Worm (Caenorhabditis elegans): ENCODE data around the gene srbc-43.
A peak's percentile ranks its signal among the peaks of the same experiment; 100 is the strongest.

Gene srbc-43

DNA sequence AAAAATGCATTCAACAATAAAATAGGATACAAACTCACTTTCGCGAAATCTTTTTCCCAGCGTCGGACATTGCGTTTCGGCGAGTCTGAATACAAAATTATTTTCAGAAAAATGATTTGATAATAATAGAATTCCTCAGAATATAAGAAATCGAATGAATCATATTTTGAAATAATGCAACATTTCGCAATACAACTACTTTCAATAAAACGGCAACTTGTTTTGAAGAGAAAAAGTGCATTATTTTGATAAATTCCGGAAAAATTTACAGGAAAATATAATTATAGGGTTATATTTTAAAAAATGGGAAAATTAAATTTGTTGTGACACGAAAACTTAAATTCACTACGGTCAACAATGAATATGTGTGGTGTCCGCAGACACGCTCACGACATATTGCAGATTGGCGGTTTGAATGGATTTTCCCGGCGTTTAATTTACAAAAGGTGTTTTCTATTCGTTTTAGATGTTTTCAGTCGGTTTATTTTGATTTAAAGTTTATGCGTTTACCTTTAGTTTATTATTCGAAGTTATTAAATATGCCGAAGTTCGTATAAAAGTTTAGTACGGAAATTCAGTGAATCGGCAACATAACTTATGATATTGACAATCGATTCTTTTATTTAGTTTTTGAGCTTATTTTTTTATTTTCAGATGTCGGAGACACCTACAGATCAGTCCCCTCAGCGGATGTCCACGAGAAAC lies 26.9 kb downstream of the srbc-43 start, which contains the start of the genes abcf-1 and scc-3:
TSS of gene abcf-1 (minus strand) at position 85 of the 705 bp plus-strand sequence.
TSS of gene scc-3 (plus strand) at position 655 of the 705 bp plus-strand sequence.
- TF ChIP-seq F13C5.2 (tag; optimal IDR thresholded peaks at IDR 0.05), result peak; percentile 20
- TF ChIP-seq hnd-1 (tag; optimal IDR thresholded peaks at IDR 0.05), result no peak

DNA sequence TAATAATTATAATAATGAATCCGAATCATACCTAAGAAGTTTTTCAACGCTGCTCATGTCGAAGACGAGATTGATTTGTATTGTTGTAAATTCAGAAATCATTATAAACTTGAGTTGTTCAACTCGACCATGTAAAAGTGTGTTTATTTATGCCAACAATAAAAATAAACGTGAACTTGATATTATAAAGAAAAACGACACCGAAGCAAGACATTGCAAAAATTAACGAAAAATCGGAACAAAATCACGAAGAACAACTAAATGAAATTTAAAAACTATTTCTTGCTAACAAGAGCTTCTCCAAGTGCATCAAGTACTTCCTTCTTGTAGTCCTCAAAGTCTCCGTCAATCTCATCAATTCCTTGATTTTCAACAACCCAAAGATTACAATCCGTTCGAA lies 29.4 kb downstream of the srbc-43 start, which contains the start of gene F18E2.15:
TSS of gene F18E2.15 (minus strand) at position 101 of the 400 bp plus-strand sequence.
- TF ChIP-seq sea-1 (GFP tag; conservative IDR thresholded peaks at IDR 0.05), result no peak
- TF ChIP-seq ceh-13 (GFP tag; optimal IDR thresholded peaks at IDR 0.05), result no peak
- no peak for TF ChIP-seq ets-7 (tag; optimal IDR thresholded peaks at IDR 0.05)
- TF ChIP-seq tbx-11 (GFP tag; IDR thresholded peaks at IDR 0.05), result no peak
- TF ChIP-seq aly-1 (tag; optimal IDR thresholded peaks at IDR 0.05), result no peak
- TF ChIP-seq tra-4 (tag; optimal IDR thresholded peaks at IDR 0.05), result no peak
- TF ChIP-seq pes-1 (GFP tag; IDR thresholded peaks at IDR 0.05), result no peak
- TF ChIP-seq scrt-1 (GFP tag; IDR thresholded peaks at IDR 0.05), result no peak
- no peak for TF ChIP-seq flt-1 (GFP tag; IDR thresholded peaks at IDR 0.05)
- TF ChIP-seq B0310.2 (tag; optimal IDR thresholded peaks at IDR 0.05), result no peak
- TF ChIP-seq hmg-4 (GFP tag; optimal IDR thresholded peaks at IDR 0.05), result no peak
- no peak for TF ChIP-seq tbx-37 (GFP tag; conservative IDR thresholded peaks at IDR 0.05)

DNA sequence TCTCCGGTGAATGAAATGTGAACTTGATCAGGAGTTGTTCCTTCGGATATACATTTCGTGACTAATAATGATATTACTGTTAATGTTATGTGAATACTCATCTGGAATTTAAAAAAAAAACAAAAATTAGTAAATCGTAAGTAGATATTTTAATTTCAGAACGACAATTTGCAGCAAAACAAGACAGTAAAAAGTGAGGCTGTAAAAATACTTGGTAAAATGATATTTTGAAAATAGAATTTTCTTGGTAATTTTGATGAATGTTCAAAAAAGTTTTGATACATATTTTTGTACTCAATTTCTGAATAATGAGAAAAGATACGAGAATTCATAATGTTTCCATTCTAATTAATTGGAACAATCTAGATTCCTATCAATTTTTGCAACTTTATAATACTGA lies 30.7 kb downstream of the srbc-43 start, which contains the start of gene papl-1:
TSS of gene papl-1 (minus strand) at position 101 of the 400 bp plus-strand sequence.
- TF ChIP-seq F13C5.2 (tag; optimal IDR thresholded peaks at IDR 0.05), result no peak

DNA sequence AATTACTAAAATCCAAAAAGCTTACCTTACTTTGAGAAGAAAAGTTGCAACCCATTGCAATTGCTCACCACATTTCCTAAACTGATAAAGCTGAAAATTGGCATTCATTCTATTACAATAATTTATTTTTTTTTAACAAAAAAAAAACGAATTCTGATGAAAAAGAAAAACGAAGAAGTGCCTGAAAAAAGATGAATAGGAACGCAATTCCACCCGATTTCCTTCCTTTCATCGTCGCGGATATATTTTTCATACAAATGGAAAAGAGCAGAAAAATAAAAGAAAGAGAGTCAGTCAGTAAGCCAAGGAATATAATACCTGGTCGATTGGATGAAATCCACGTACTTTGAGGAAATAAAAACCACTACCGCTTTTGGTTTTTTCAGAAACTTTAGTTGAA lies 35.5 kb downstream of the srbc-43 start, which contains the start of gene gpa-13:
TSS of gene gpa-13 (minus strand) at position 101 of the 400 bp plus-strand sequence.
- TF ChIP-seq hmg-4 (GFP tag; optimal IDR thresholded peaks at IDR 0.05) (no peak), B0310.2 (tag; optimal IDR thresholded peaks at IDR 0.05) (no peak), hmbx-1 (tag; optimal IDR thresholded peaks at IDR 0.05) (no peak), pes-1 (GFP tag; IDR thresholded peaks at IDR 0.05) (no peak)

DNA sequence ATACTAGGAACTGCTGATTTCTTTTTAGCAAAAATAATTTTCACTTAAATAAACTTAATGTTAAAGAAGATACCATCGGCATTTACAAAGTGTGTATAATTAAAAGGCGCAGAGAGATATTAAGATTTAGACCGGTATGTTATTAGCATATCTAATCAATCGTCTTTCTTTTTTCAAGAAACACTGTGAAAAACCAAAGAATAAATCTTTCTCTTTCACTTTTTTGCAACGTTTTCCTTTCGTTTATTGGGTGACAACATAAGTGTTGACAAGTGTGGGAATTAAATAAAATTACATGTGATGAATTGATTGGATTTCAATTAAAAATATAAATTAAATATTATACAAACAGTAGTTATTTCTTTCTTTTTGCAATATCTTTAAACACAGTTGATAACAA lies 37.9 kb downstream of the srbc-43 start, which contains the start of gene C15C8.8:
TSS of gene C15C8.8 (minus strand) at position 101 of the 400 bp plus-strand sequence.
- TF ChIP-seq pes-1 (GFP tag; IDR thresholded peaks at IDR 0.05) (no peak), ama-1 (optimal IDR thresholded peaks at IDR 0.05) (no peak), aly-1 (tag; optimal IDR thresholded peaks at IDR 0.05) (no peak), B0310.2 (tag; optimal IDR thresholded peaks at IDR 0.05) (no peak), F13C5.2 (tag; optimal IDR thresholded peaks at IDR 0.05) (no peak), tra-4 (tag; optimal IDR thresholded peaks at IDR 0.05) (no peak)

DNA sequence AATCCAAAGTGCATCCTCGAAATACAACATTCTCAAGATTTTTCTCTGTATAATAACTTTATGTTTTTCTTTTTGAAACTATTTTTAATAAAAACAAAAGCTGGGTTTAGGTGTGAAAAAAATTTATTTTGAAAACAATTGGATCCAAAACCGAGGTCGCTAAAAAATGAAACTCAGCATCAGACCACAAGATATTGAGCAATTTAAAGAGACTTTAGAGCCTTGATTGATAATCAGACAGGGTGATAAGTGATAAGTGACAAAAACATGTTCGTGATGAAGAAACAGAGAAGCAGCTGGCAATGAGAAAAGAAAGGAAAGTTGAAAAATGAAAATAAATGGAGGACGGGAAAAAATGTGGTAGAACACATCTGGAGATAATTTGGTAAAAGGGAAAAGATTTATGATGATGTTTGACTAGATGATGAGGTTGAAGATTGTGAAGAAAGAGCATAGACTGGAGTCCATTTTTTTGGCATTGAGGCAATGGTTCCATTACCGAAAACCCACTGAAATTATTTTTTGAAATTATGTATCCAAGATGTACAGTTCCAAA lies 38.7 kb downstream of the srbc-43 start, which contains the start of gene C15C8.6:
TSS of gene C15C8.6 (minus strand) at position 51 of the 556 bp plus-strand sequence.
- TF ChIP-seq hnd-1 (tag; optimal IDR thresholded peaks at IDR 0.05), result no peak
- no peak for TF ChIP-seq tbx-37 (GFP tag; conservative IDR thresholded peaks at IDR 0.05)
- TF ChIP-seq B0310.2 (tag; optimal IDR thresholded peaks at IDR 0.05), result no peak
- no peak for TF ChIP-seq pes-1 (GFP tag; IDR thresholded peaks at IDR 0.05)
- TF ChIP-seq sea-1 (GFP tag; conservative IDR thresholded peaks at IDR 0.05), result no peak
- no peak for TF ChIP-seq flt-1 (GFP tag; IDR thresholded peaks at IDR 0.05)
- TF ChIP-seq scrt-1 (GFP tag; IDR thresholded peaks at IDR 0.05), result no peak
- TF ChIP-seq hmbx-1 (tag; optimal IDR thresholded peaks at IDR 0.05), result no peak
- no peak for TF ChIP-seq aly-1 (tag; optimal IDR thresholded peaks at IDR 0.05)
- no peak for TF ChIP-seq ceh-13 (GFP tag; optimal IDR thresholded peaks at IDR 0.05)
- TF ChIP-seq ama-1 (optimal IDR thresholded peaks at IDR 0.05), result no peak
- TF ChIP-seq ets-7 (tag; optimal IDR thresholded peaks at IDR 0.05), result no peak
- no peak for TF ChIP-seq tbx-11 (GFP tag; IDR thresholded peaks at IDR 0.05)
- no peak for TF ChIP-seq hmg-4 (GFP tag; optimal IDR thresholded peaks at IDR 0.05)
- no peak for TF ChIP-seq F13C5.2 (tag; optimal IDR thresholded peaks at IDR 0.05)
- TF ChIP-seq ceh-36 (tag; optimal IDR thresholded peaks at IDR 0.05), result no peak
- TF ChIP-seq tra-4 (tag; optimal IDR thresholded peaks at IDR 0.05), result no peak

DNA sequence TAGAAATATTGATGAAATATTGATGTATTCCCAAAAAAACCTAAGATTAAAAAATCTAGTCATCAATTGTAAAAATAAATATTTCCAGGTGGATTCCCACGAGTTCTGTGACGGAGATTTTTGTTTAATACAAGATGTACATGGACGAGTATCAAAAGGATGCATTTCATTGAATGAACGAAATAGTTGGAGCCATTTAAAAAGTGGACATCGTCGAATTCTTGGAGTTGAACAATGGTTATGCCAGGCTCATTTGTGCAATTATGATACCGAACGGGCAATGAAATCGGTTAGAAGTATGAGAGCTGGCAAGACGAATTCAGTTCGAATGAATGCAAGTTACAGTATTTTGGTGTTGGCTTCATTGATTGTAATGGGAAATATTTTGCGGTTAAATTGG lies 40.8 kb downstream of the srbc-43 start:
- no peak for TF ChIP-seq hmg-4 (GFP tag; optimal IDR thresholded peaks at IDR 0.05)
- TF ChIP-seq aly-1 (tag; optimal IDR thresholded peaks at IDR 0.05), result no peak
- TF ChIP-seq sea-1 (GFP tag; conservative IDR thresholded peaks at IDR 0.05), result no peak
- no peak for TF ChIP-seq B0310.2 (tag; optimal IDR thresholded peaks at IDR 0.05)
- TF ChIP-seq tbx-37 (GFP tag; conservative IDR thresholded peaks at IDR 0.05), result no peak
- TF ChIP-seq hmbx-1 (tag; optimal IDR thresholded peaks at IDR 0.05), result no peak
- no peak for TF ChIP-seq flt-1 (GFP tag; IDR thresholded peaks at IDR 0.05)
- TF ChIP-seq ama-1 (optimal IDR thresholded peaks at IDR 0.05), result no peak

DNA sequence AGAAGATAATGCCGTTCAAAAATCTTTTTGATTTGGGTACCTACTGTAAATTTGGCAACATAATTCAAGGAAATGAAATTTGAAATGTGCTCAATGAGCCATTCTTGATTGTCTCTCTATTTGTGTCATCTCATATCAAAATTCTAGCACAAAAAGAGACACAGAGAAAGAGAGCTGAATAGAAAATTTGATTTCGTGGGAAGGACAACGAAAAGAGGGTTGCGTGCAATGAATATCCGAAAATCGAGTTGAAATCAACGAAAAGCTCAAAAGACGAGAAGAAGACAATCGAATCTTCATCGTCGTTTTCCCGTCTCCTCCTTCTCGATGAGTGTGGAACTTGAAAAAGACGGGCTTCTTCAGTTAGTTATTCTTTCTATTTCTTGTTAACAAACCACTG lies 42.5 kb downstream of the srbc-43 start, which contains the start of gene C15C8.5:
TSS of gene C15C8.5 (plus strand) at position 152 of the 400 bp plus-strand sequence.
- TF ChIP-seq ama-1 (optimal IDR thresholded peaks at IDR 0.05), result no peak
- no peak for TF ChIP-seq ets-7 (tag; optimal IDR thresholded peaks at IDR 0.05)
- no peak for TF ChIP-seq tbx-11 (GFP tag; IDR thresholded peaks at IDR 0.05)
- TF ChIP-seq hmbx-1 (tag; optimal IDR thresholded peaks at IDR 0.05), result no peak
- no peak for TF ChIP-seq flt-1 (GFP tag; IDR thresholded peaks at IDR 0.05)
- TF ChIP-seq F13C5.2 (tag; optimal IDR thresholded peaks at IDR 0.05), result no peak
- TF ChIP-seq hnd-1 (tag; optimal IDR thresholded peaks at IDR 0.05), result no peak
- TF ChIP-seq pes-1 (GFP tag; IDR thresholded peaks at IDR 0.05), result no peak
- TF ChIP-seq hmg-4 (GFP tag; optimal IDR thresholded peaks at IDR 0.05), result no peak
- TF ChIP-seq tbx-37 (GFP tag; conservative IDR thresholded peaks at IDR 0.05), result no peak
- TF ChIP-seq tra-4 (tag; optimal IDR thresholded peaks at IDR 0.05), result no peak
- no peak for TF ChIP-seq ceh-13 (GFP tag; optimal IDR thresholded peaks at IDR 0.05)
- no peak for TF ChIP-seq ceh-36 (tag; optimal IDR thresholded peaks at IDR 0.05)
- TF ChIP-seq scrt-1 (GFP tag; IDR thresholded peaks at IDR 0.05), result no peak
- no peak for TF ChIP-seq B0310.2 (tag; optimal IDR thresholded peaks at IDR 0.05)
- TF ChIP-seq aly-1 (tag; optimal IDR thresholded peaks at IDR 0.05), result no peak
